Worm (Caenorhabditis elegans): ENCODE measurements around the gene T21D12.14.

DNA sequence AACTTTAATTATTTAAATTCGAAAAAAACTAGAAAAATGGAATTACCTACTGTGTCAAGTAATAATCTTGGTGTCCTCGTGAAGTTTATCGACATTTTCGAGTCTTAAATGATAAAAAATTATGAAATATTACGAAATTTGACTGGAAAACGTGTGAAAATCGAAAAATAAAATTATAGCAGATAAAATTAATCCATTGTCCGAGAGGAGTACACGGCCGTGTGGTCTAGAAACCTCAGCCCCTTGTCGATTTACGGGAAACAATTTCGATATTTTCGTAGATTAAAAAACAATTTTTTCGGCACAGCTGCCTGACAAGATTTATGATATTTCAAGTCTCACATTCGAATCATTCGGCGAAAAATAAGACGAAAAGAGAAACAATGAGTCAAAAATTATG, 30.8 kb downstream of the T21D12.14 start, which contains the start of gene R02D3.8:
- TF ChIP-seq nhr-11 (tag; optimal IDR thresholded peaks at IDR 0.05) (no peak), ceh-16 (tag; optimal IDR thresholded peaks at IDR 0.05) (no peak), nhr-25 (tag; optimal IDR thresholded peaks at IDR 0.05) (no peak), fkh-2 (tag; optimal IDR thresholded peaks at IDR 0.05) (no peak), fos-1 (tag; optimal IDR thresholded peaks at IDR 0.05) (no peak), R02D3.7 (tag; optimal IDR thresholded peaks at IDR 0.05) (no peak), unc-39 (tag; optimal IDR thresholded peaks at IDR 0.05) (no peak), nhr-237 (tag; optimal IDR thresholded peaks at IDR 0.05) (no peak), nhr-67 (tag; optimal IDR thresholded peaks at IDR 0.05) (no peak), egl-27 (tag; optimal IDR thresholded peaks at IDR 0.05) (no peak), ama-1 (optimal IDR thresholded peaks at IDR 0.05) (peak; percentile 43), ceh-9 (tag; optimal IDR thresholded peaks at IDR 0.05) (no peak), pqm-1 (tag; optimal IDR thresholded peaks at IDR 0.05) (no peak)
